Worm (Caenorhabditis elegans) whole organism, late embryonic: ENCODE results near the gene F22H10.1.

ENCODE experiments used
- ahr-1 ChIP-seq: sonication (generic microtip); optimal IDR thresholded peaks from 2 replicates; lab custom pipeline; 2016; ENCODE audit warnings: missing genetic modification characterization, missing compliant biosample characterization
- ama-1 ChIP-seq: fragments of 150-350 bp; optimal IDR thresholded peaks from 2 replicates; lab custom pipeline; 2014
- ttx-3 ChIP-seq: sonication (generic microtip); optimal IDR thresholded peaks from 2 replicates; lab custom pipeline; 2016; ENCODE audit warnings: missing genetic modification reagents, missing genetic modification characterization, missing compliant biosample characterization

ce11 chrX:16726879-16727278 lies 24.6 kb downstream of the F22H10.1 start:
- no peak for TF ChIP-seq ahr-1 (tag; lab: Kevin White, UChicago)
- TF ChIP-seq ama-1 = no peak
- TF ChIP-seq ttx-3 (tag; lab: Kevin White, UChicago) = no peak
